Worm (Caenorhabditis elegans) whole organism, mixed stage, embryonic: ENCODE data around the gene C41H7.9.

Source experiments
- blmp-1 ChIP-seq: fragments of 150-350 bp; optimal IDR thresholded peaks from 2 replicates; lab custom pipeline; 2014; ENCODE audit warnings: missing biosample characterization, missing genetic modification characterization
- elt-3 ChIP-seq: fragments of 150-350 bp; optimal IDR thresholded peaks from 2 replicates; lab custom pipeline; 2014; ENCODE audit warnings: missing biosample characterization, missing genetic modification characterization
- flh-1 ChIP-seq: fragments of 200-800 bp; sonication (Bioruptor generic); optimal IDR thresholded peaks from 2 replicates; lab custom pipeline; 2018; ENCODE audit warnings: mild to moderate bottlenecking, missing genetic modification characterization, moderate library complexity, missing compliant biosample characterization
- nhr-237 ChIP-seq: fragments of 150-350 bp; optimal IDR thresholded peaks from 2 replicates; lab custom pipeline; 2014; ENCODE audit warnings: missing biosample characterization, missing genetic modification characterization
- nhr-28 ChIP-seq: fragments of 150-350 bp; optimal IDR thresholded peaks from 2 replicates; lab custom pipeline; 2014; ENCODE audit warnings: missing biosample characterization, missing genetic modification characterization
- nhr-76 ChIP-seq: sonication (generic microtip); optimal IDR thresholded peaks from 2 replicates; lab custom pipeline; 2017; ENCODE audit warnings: missing biosample characterization, missing genetic modification characterization
- pha-4 ChIP-seq: fragments of 150-350 bp; optimal IDR thresholded peaks from 2 replicates; lab custom pipeline; 2018; ENCODE audit warnings: missing biosample characterization, missing genetic modification reagents, missing genetic modification characterization
- snpc-4 ChIP-seq: fragments of 150-350 bp; optimal IDR thresholded peaks from 2 replicates; lab custom pipeline; 2014; ENCODE audit warnings: missing biosample characterization, missing genetic modification characterization
- unc-62 ChIP-seq: fragments of 150-350 bp; optimal IDR thresholded peaks from 2 replicates; lab custom pipeline; 2014; ENCODE audit warnings: missing biosample characterization, missing genetic modification reagents, missing genetic modification characterization
- ztf-11 ChIP-seq: fragments of 150-350 bp; optimal IDR thresholded peaks from 2 replicates; lab custom pipeline; 2014; ENCODE audit warnings: missing biosample characterization, missing genetic modification characterization

- TF ChIP-seq blmp-1 (tag; lab: Kevin White, UChicago) (no peak), flh-1 (GFP tag; lab: Kevin White, UChicago) (no peak), ztf-11 (tag; lab: Kevin White, UChicago) (no peak), pha-4 (no peak), unc-62 (GFP tag; lab: Kevin White, UChicago) (no peak), snpc-4 (tag; lab: Kevin White, UChicago) (no peak), nhr-237 (tag; lab: Kevin White, UChicago) (no peak), elt-3 (tag; lab: Kevin White, UChicago) (no peak), nhr-76 (tag; lab: Kevin White, UChicago) (no peak), nhr-28 (tag; lab: Kevin White, UChicago) (no peak)
Measured at ce11 chrII:3008400-3008799, 3.6 kb downstream of the C41H7.9 start, which contains the start of gene sdz-5.
